Worm (Caenorhabditis elegans) whole organism, early embryonic: ENCODE data around the gene srh-135.

Experiments used
- F13C5.2 ChIP-seq: sonication (generic microtip); optimal IDR thresholded peaks from 2 replicates; lab custom pipeline; 2017; ENCODE audit warnings: mild to moderate bottlenecking, missing genetic modification characterization, inconsistent platforms, missing compliant biosample characterization
- ceh-36 ChIP-seq: sonication (generic microtip); optimal IDR thresholded peaks from 2 replicates; lab custom pipeline; 2016; ENCODE audit warnings: missing genetic modification characterization, inconsistent platforms, missing compliant biosample characterization
- flt-1 ChIP-seq: fragments of 200-800 bp; sonication (Bioruptor generic); IDR thresholded peaks from 2 replicates; pipeline ENCODE4 v1.3.6; 2022; ENCODE audit warnings: missing genetic modification characterization, missing compliant biosample characterization
- hmbx-1 ChIP-seq: sonication (generic microtip); optimal IDR thresholded peaks from 2 replicates; lab custom pipeline; 2016; ENCODE audit warnings: mild to moderate bottlenecking, missing genetic modification characterization, missing compliant biosample characterization
- pes-1 ChIP-seq: fragments of 200-800 bp; sonication (Bioruptor generic); IDR thresholded peaks from 2 replicates; pipeline ENCODE4 v1.3.6; 2022; ENCODE audit warnings: missing genetic modification reagents, missing genetic modification characterization, missing compliant biosample characterization

ce11 chrII:10206425-10206824, 20.5 kb downstream of the srh-135 start, which contains the start of gene T01E8.1:
- TF ChIP-seq ceh-36 (no peak), hmbx-1 (tag; lab: Kevin White, UChicago) (no peak), flt-1 (GFP tag; lab: Robert Waterston, UW) (no peak), F13C5.2 (tag; lab: Kevin White, UChicago) (no peak), pes-1 (GFP tag; lab: Robert Waterston, UW) (no peak)
